Worm (Caenorhabditis elegans) whole organism, L1 larva: Measurements from ENCODE around the gene F43G6.10.

ENCODE experiments used
- dsc-1 ChIP-seq: sonication (generic microtip); optimal IDR thresholded peaks from 2 replicates; lab custom pipeline; 2016; ENCODE audit warnings: mild to moderate bottlenecking, missing genetic modification characterization, missing compliant biosample characterization
- elt-3 ChIP-seq, 6 experiments: fragments of 150-350 bp in 1 of 6; sonication (generic microtip); optimal IDR thresholded peaks; 2 replicates each; lab custom pipeline; 2017 to 2018; ENCODE audit warnings: missing biosample characterization in 6 of 6, missing genetic modification characterization in 6 of 6, inconsistent platforms in 1 of 6
- lin-14 ChIP-seq: fragments of 200-800 bp; sonication (Bioruptor generic); optimal IDR thresholded peaks from 2 replicates; lab custom pipeline; 2018; ENCODE audit warnings: mild to moderate bottlenecking, missing genetic modification characterization, moderate library complexity, missing compliant biosample characterization
- lin-15B ChIP-seq: fragments of 150-350 bp; sonication (generic microtip); optimal IDR thresholded peaks from 3 replicates; lab custom pipeline; 2014; ENCODE audit warnings: missing biosample characterization, missing genetic modification characterization
- mep-1 ChIP-seq: fragments of 150-350 bp; optimal IDR thresholded peaks from 2 replicates; lab custom pipeline; 2014; ENCODE audit warnings: missing biosample characterization, missing genetic modification characterization
- nhr-28 ChIP-seq: fragments of 150-350 bp; optimal IDR thresholded peaks from 2 replicates; lab custom pipeline; 2014; ENCODE audit warnings: missing biosample characterization, missing genetic modification characterization
- swsn-7 ChIP-seq: sonication (generic microtip); optimal IDR thresholded peaks from 2 replicates; lab custom pipeline; 2016; ENCODE audit warnings: missing genetic modification characterization, missing compliant biosample characterization

DNA sequence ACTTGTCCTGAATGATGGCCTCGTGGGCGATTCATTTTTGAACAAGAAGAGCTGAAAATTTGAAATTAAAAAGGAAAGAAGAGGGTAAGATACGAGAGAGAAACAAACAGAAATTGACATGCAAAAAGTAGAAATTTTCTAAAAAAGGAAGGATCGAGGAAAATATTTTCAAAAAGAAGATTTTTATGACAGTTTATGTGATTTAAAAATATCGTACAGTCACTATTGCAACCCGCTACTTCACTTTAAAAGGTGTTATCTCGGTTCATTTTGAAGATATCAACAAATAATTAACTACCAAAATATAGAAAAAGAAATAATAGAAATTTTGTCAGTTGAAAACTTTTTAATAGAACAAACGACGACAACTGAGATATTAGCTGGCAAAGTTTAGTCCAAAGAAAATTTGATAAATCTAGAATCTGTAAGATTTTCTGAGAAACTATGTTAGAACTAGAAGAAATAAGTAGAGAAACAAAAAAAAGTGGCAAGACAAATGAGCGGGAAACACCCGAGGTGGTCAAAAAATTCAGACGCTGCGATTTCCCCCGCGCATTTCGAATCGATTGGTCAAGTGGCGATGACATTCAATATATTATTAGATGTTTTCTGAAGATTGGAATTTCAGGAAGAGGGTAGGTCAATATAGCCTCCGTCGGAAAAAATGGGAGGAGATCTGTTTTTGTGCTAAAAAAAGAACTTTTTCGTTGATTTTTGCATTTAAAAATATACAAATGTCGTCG is 14.6 kb downstream of the F43G6.10 start, which contains the start of gene Y6D1A.1:
- TF ChIP-seq swsn-7 (tag; lab: Kevin White, UChicago) (no peak), lin-15B (tag; lab: Kevin White, UChicago) (no peak), nhr-28 (tag; lab: Kevin White, UChicago) (no peak), mep-1 (no peak), dsc-1 (no peak), elt-3 (tag; optimal IDR thresholded peaks at IDR 0.05; lab: Kevin White, UChicago) (no peak), lin-14 (no peak)
